Fruit fly (Drosophila melanogaster): ENCODE results near the gene CG14710.

Gene CG14710

DNA sequence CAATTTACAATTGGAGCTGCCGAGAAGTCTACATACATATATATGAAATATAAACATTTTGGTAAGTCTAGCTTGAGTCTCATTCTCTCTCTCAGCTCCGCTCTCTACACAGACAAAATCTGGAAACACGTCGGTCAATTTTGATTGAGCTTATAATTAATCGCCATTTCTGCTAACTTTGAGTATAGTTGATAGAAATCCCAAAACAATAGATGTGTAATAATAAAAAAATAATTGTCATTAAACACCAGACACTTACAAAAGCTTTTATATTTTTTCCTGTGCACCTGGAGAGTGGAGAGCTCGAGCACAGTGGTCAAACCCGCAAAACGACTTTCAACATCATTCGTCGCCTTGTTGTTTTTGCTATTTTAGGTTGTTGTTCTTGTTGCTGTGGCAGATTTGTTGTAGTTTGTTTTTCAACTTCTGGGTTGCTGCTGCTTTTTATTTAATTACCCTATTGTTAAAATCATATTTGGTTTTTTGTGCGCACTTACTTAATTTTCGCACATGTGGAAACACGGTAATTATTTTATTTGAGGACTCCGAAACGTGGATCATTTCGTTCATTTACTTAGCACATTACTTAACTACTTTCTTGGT is 36.8 kb downstream of the CG14710 start (continued):
- TF ChIP-seq CG6808 (GFP tag; optimal IDR thresholded peaks at IDR 0.05) (peak; percentile 98), CG6276 (GFP tag; optimal IDR thresholded peaks at IDR 0.05) (peak; percentile 99), acj6 (GFP tag; optimal IDR thresholded peaks at IDR 0.05) (peak; percentile 99), pdm3 (GFP tag; optimal IDR thresholded peaks at IDR 0.05) (peak; percentile 99), CG11902 (GFP tag; optimal IDR thresholded peaks at IDR 0.05) (peak; percentile 98), Eip78C (GFP tag) (peak; percentile 100), achi (GFP tag; optimal IDR thresholded peaks at IDR 0.05) (peak; percentile 99), CG16779 (tag; optimal IDR thresholded peaks at IDR 0.05) (peak; percentile 98), Sox102F (GFP tag; optimal IDR thresholded peaks at IDR 0.05) (peak; percentile 99), CG3032 (tag; optimal IDR thresholded peaks at IDR 0.05) (peak; percentile 99), CG8632 (GFP tag; optimal IDR thresholded peaks at IDR 0.05) (peak; percentile 99), CG9139 (GFP tag; optimal IDR thresholded peaks at IDR 0.05) (peak; percentile 97), ss (GFP tag; optimal IDR thresholded peaks at IDR 0.05) (peak; percentile 98 to 99), fd59A (GFP tag; optimal IDR thresholded peaks at IDR 0.05) (peak; percentile 99), CG15336 (GFP tag; IDR thresholded peaks at IDR 0.05) (peak; percentile 99), CG7368 (GFP tag; optimal IDR thresholded peaks at IDR 0.05) (peak; percentile 99), Lpt (GFP tag; optimal IDR thresholded peaks at IDR 0.05) (peak; percentile 99), lz (GFP tag; optimal IDR thresholded peaks at IDR 0.05) (peak; percentile 99), cyc (GFP tag; optimal IDR thresholded peaks at IDR 0.05) (peak; percentile 98), Ets21C (GFP tag; optimal IDR thresholded peaks at IDR 0.05) (peak; percentile 97), Eip93F (GFP tag; optimal IDR thresholded peaks at IDR 0.05) (peak; percentile 96), spab (GFP tag; optimal IDR thresholded peaks at IDR 0.05) (peak; percentile 99), Hr39 (GFP tag; optimal IDR thresholded peaks at IDR 0.05) (peak; percentile 98), CG32006 (GFP tag; optimal IDR thresholded peaks at IDR 0.05) (peak; percentile 99), Ets96B (tag; optimal IDR thresholded peaks at IDR 0.05) (peak; percentile 99), CG11294 (GFP tag; IDR thresholded peaks at IDR 0.05) (peak; percentile 98), CG6163 (GFP tag; IDR thresholded peaks at IDR 0.05) (peak; percentile 99), Eip75B (GFP tag; optimal IDR thresholded peaks at IDR 0.05) (peak; percentile 99)

DNA sequence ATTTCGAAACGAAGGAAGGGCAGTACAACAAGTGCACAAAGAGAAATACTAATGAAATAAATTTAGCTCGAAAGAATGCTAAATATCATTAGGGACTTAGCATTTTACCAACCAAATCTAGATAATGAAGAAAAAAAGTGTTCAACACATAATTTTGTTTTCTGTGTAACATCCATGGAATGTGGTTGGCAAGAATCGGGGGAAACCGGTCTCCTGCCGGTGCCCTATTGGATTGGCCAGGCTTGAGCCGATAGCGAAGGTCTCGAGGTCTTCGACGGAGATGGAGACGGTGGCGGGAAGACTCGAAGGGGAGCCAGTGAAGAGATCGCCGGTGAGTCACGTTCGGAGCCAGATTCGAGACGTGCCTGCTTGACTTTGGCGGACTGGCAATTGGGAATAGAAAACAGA is 37.9 kb downstream of the CG14710 start:
- TF ChIP-seq eg (GFP tag; IDR thresholded peaks at IDR 0.05) (peak; percentile 75), Smox (GFP tag; optimal IDR thresholded peaks at IDR 0.05) (peak; percentile 86), Hr39 (GFP tag; optimal IDR thresholded peaks at IDR 0.05) (peak; percentile 85), CG31627 (GFP tag; optimal IDR thresholded peaks at IDR 0.05) (peak; percentile 81), spab (GFP tag; optimal IDR thresholded peaks at IDR 0.05) (peak; percentile 81), Eip75B (GFP tag; optimal IDR thresholded peaks at IDR 0.05) (peak; percentile 91), Met (GFP tag; optimal IDR thresholded peaks at IDR 0.05) (peak; percentile 91), fd59A (GFP tag; optimal IDR thresholded peaks at IDR 0.05) (peak; percentile 71), CG16779 (tag; optimal IDR thresholded peaks at IDR 0.05) (peak; percentile 53), topi (GFP tag; optimal IDR thresholded peaks at IDR 0.05) (peak; percentile 89), svp (GFP tag) (peak; percentile 98), CG15336 (GFP tag; IDR thresholded peaks at IDR 0.05) (peak; percentile 75), Sox15 (GFP tag; optimal IDR thresholded peaks at IDR 0.05) (peak; percentile 62), CG1621 (tag; optimal IDR thresholded peaks at IDR 0.05) (peak; percentile 73), acj6 (GFP tag; optimal IDR thresholded peaks at IDR 0.05) (peak; percentile 88), CG4318 (GFP tag; optimal IDR thresholded peaks at IDR 0.05) (peak; percentile 25), CG8632 (GFP tag; optimal IDR thresholded peaks at IDR 0.05) (peak; percentile 76), cyc (GFP tag; optimal IDR thresholded peaks at IDR 0.05) (peak; percentile 88), achi (GFP tag; optimal IDR thresholded peaks at IDR 0.05) (peak; percentile 83), Sox102F (GFP tag; optimal IDR thresholded peaks at IDR 0.05) (peak; percentile 89), CG32006 (GFP tag; optimal IDR thresholded peaks at IDR 0.05) (peak; percentile 69), CG9139 (GFP tag; optimal IDR thresholded peaks at IDR 0.05) (peak; percentile 76), CG6792 (GFP tag; optimal IDR thresholded peaks at IDR 0.05) (peak; percentile 86), Lpt (GFP tag; optimal IDR thresholded peaks at IDR 0.05) (peak; percentile 77), CG11762 (GFP tag; optimal IDR thresholded peaks at IDR 0.05; ENCODE audit: insufficient read depth) (peak; percentile 77), esn (GFP tag; optimal IDR thresholded peaks at IDR 0.05) (peak; percentile 91), Sox14 (GFP tag; optimal IDR thresholded peaks at IDR 0.05) (peak; percentile 90), CG8319 (GFP tag; optimal IDR thresholded peaks at IDR 0.05) (peak; percentile 83), CG6808 (GFP tag; optimal IDR thresholded peaks at IDR 0.05) (peak; percentile 84), lz (GFP tag; optimal IDR thresholded peaks at IDR 0.05) (peak; percentile 84), Hr4 (GFP tag; optimal IDR thresholded peaks at IDR 0.05) (peak; percentile 60), Hr38 (GFP tag; optimal IDR thresholded peaks at IDR 0.05) (no peak), salr (GFP tag; optimal IDR thresholded peaks at IDR 0.05) (peak; percentile 47 to 70), CG6276 (GFP tag; optimal IDR thresholded peaks at IDR 0.05) (peak; percentile 47), Ets21C (GFP tag; optimal IDR thresholded peaks at IDR 0.05) (peak; percentile 77), Blimp-1 (GFP tag; optimal IDR thresholded peaks at IDR 0.05) (peak; percentile 48), Eip93F (GFP tag; optimal IDR thresholded peaks at IDR 0.05) (peak; percentile 10), pdm3 (GFP tag; optimal IDR thresholded peaks at IDR 0.05) (peak; percentile 87)

Measured in whole organism, prepupa.